Worm (Caenorhabditis elegans) whole organism, mixed stage, embryonic: ENCODE measurements around the gene fbxb-37.

Source experiments
- ces-1 ChIP-seq: fragments of 150-350 bp; optimal IDR thresholded peaks from 2 replicates; lab custom pipeline; 2014; ENCODE audit warnings: missing biosample characterization, missing genetic modification reagents, missing genetic modification characterization
- lsy-2 ChIP-seq: fragments of 150-350 bp; optimal IDR thresholded peaks from 2 replicates; lab custom pipeline; 2014; ENCODE audit warnings: missing biosample characterization, missing genetic modification characterization
- mep-1 ChIP-seq: fragments of 150-350 bp; optimal IDR thresholded peaks from 2 replicates; lab custom pipeline; 2017; ENCODE audit warnings: missing biosample characterization, missing genetic modification reagents, missing genetic modification characterization, inconsistent platforms
- pha-4 ChIP-seq: fragments of 150-350 bp; optimal IDR thresholded peaks from 2 replicates; lab custom pipeline; 2018; ENCODE audit warnings: missing biosample characterization, missing genetic modification reagents, missing genetic modification characterization
- sptf-1 ChIP-seq: sonication (generic microtip); optimal IDR thresholded peaks from 2 replicates; lab custom pipeline; 2017; ENCODE audit warnings: mild to moderate bottlenecking, missing genetic modification characterization, moderate library complexity, missing compliant biosample characterization

DNA sequence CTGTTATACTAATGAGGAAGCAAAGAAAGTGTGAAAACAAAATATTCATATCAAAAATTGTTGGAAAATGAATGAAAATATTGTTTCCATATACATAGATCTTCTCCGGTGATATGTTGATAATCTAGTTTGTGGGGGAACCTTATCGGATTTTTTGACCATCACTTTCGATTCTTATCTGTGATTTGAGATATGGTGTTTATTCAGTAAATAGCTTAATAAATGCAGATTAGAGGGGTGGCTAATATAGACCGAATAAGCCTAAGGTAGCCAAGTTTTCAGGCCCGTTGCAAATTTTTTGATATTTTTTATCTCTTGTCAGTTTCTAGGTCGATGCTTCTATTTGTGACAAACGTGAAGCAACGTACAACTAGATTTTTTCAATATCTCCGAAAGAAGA lies 22.2 kb downstream of the fbxb-37 start, which contains the start of gene F07E5.7:
- no peak for TF ChIP-seq mep-1 (tag; lab: Kevin White, UChicago)
- no peak for TF ChIP-seq ces-1 (GFP tag; lab: Kevin White, UChicago)
- no peak for TF ChIP-seq sptf-1 (tag; lab: Kevin White, UChicago)
- TF ChIP-seq pha-4 (tag; lab: Kevin White, UChicago) = no peak
- no peak for TF ChIP-seq lsy-2
